Worm (Caenorhabditis elegans): ENCODE data around the gene zfp-1.
A peak's percentile ranks its signal among the peaks of the same experiment; 100 is the strongest.

Gene zfp-1

DNA sequence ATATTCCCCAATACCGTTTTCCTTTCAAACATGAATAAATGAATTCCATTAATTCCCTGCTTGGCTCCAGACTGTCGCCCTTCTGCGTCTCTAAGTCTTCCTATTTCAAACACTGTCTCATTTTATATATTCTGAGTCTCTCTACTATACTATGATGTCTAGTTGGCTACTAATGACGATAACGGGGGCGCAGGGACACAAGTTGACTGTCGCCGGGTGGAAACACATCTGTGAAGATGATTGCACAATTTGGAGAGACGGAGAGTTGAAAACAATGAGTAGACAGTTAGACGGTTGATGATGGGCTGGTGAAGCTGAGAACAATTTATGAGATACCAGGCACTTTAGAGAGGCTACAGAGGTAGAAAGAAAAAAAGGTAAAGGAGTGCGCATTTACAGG, 41.8 kb upstream of the zfp-1 start, which contains the start of gene sma-2 (continued):
- TF ChIP-seq nhr-77 (tag; optimal IDR thresholded peaks at IDR 0.05) (peak; percentile 53), sox-4 (tag; optimal IDR thresholded peaks at IDR 0.05) (no peak), ceh-63 (GFP tag; optimal IDR thresholded peaks at IDR 0.05) (no peak), swsn-7 (tag; optimal IDR thresholded peaks at IDR 0.05) (peak; percentile 44), mdl-1 (tag; optimal IDR thresholded peaks at IDR 0.05) (peak in 1 of 2 experiments; percentile 36), lir-3 (tag; optimal IDR thresholded peaks at IDR 0.05; ENCODE audit: poor library complexity) (peak; percentile 21), zag-1 (tag; optimal IDR thresholded peaks at IDR 0.05) (no peak), lin-15B (tag; optimal IDR thresholded peaks at IDR 0.05) (no peak), nhr-85 (tag) (peak; percentile 80), hpl-2 (GFP tag; optimal IDR thresholded peaks at IDR 0.05) (peak; percentile 53), alr-1 (tag; optimal IDR thresholded peaks at IDR 0.05; ENCODE audit: borderline replicate concordance) (no peak), C04F5.9 (tag; optimal IDR thresholded peaks at IDR 0.05) (no peak), lin-14 (GFP tag; optimal IDR thresholded peaks at IDR 0.05) (peak; percentile 81), nhr-20 (tag; optimal IDR thresholded peaks at IDR 0.05) (peak; percentile 85), hlh-4 (tag; optimal IDR thresholded peaks at IDR 0.05) (no peak), nhr-28 (tag; optimal IDR thresholded peaks at IDR 0.05) (no peak), ceh-90 (tag; optimal IDR thresholded peaks at IDR 0.05) (no peak), unc-30 (tag; optimal IDR thresholded peaks at IDR 0.05) (no peak), isw-1 (GFP tag; IDR thresholded peaks at IDR 0.05) (no peak), fkh-4 (tag; optimal IDR thresholded peaks at IDR 0.05; ENCODE audit: borderline replicate concordance) (no peak), efl-1 (optimal IDR thresholded peaks at IDR 0.05) (peak; percentile 54 to 55), efl-1 (GFP tag; optimal IDR thresholded peaks at IDR 0.05 in 1 of 2) (peak in 1 of 2 experiments; percentile 94), nhr-19 (GFP tag; conservative IDR thresholded peaks at IDR 0.05) (peak; percentile 48), nhr-84 (tag; optimal IDR thresholded peaks at IDR 0.05) (no peak), elt-2 (tag; optimal IDR thresholded peaks at IDR 0.05) (peak; percentile 87), grh-1 (GFP tag; IDR thresholded peaks at IDR 0.05) (0 out of 2 replicates have a peak, but pooled peaks have one; percentile 32), zip-4 (GFP tag; optimal IDR thresholded peaks at IDR 0.05) (no peak), jun-1 (tag; optimal IDR thresholded peaks at IDR 0.05) (peak; percentile 34), skn-1 (tag; optimal IDR thresholded peaks at IDR 0.05) (peak; percentile 14), ztf-4 (tag; optimal IDR thresholded peaks at IDR 0.05) (peak; percentile 14), xbp-1 (tag; optimal IDR thresholded peaks at IDR 0.05) (peak; percentile 32), ama-1 (optimal IDR thresholded peaks at IDR 0.05) (no peak), nhr-76 (tag; optimal IDR thresholded peaks at IDR 0.05) (no peak), egl-13 (tag; optimal IDR thresholded peaks at IDR 0.05) (no peak), nhr-12 (tag; optimal IDR thresholded peaks at IDR 0.05) (no peak), mep-1 (tag; optimal IDR thresholded peaks at IDR 0.05) (peak; percentile 66), sptf-1 (tag; optimal IDR thresholded peaks at IDR 0.05) (no peak), ceh-82 (tag; optimal IDR thresholded peaks at IDR 0.05) (peak in 1 of 3 experiments; percentile 43), lin-39 (tag; optimal IDR thresholded peaks at IDR 0.05) (no peak)

DNA sequence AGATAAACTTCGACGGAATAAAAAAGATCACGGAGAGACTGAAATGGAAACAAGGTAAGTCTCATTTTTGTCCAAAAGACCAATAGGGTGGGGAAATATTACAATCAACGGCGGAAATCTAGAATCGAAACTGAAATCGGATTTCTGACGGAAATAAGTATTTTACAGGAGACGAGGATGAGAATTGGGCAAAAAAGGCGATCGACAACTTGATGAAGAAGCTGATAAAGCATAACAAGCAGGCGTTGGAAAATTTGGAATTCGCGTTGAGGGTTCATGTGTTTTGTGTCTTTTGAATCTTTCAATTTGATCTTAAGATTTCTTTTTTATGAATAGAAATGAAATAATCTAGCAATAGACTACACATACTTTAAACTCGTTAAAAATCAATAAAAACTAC, 40.7 kb upstream of the zfp-1 start, which contains the start of gene ugtp-1:
Gene ugtp-1 (minus strand): TSS at position 101 of the 400 bp plus-strand sequence.
- TF ChIP-seq fkh-4 (tag; optimal IDR thresholded peaks at IDR 0.05; ENCODE audit: borderline replicate concordance) (no peak), alr-1 (tag; optimal IDR thresholded peaks at IDR 0.05; ENCODE audit: borderline replicate concordance) (no peak), nhr-90 (tag; optimal IDR thresholded peaks at IDR 0.05; ENCODE audit: poor library complexity) (no peak), dsc-1 (tag; optimal IDR thresholded peaks at IDR 0.05) (no peak), egl-13 (tag; optimal IDR thresholded peaks at IDR 0.05) (no peak), ceh-8 (GFP tag; optimal IDR thresholded peaks at IDR 0.05) (no peak), dpl-1 (GFP tag; optimal IDR thresholded peaks at IDR 0.05) (no peak), nhr-12 (tag; optimal IDR thresholded peaks at IDR 0.05) (no peak)
